Fruit fly (Drosophila melanogaster) whole organism: ENCODE data around the gene CG31678.

Experiments
- CG8478 ChIP-seq: fragments of >200 bp; optimal IDR thresholded peaks from 2 replicates; lab custom pipeline; 2018; ENCODE audit warnings: inconsistent platforms
- Dll ChIP-seq: fragments of >200 bp; optimal IDR thresholded peaks from 2 replicates; lab custom pipeline; 2017
- EcR ChIP-seq, 2 experiments: fragments of >200 bp; optimal IDR thresholded peaks; 2 replicates each; lab custom pipeline; 2017; ENCODE audit warnings: missing biosample characterization in 2 of 2, missing genetic modification characterization in 2 of 2, missing genetic modification reagents in 2 of 2
- pan ChIP-seq: fragments of >200 bp; optimal IDR thresholded peaks from 2 replicates; lab custom pipeline; 2017
- psq ChIP-seq: fragments of >200 bp; optimal IDR thresholded peaks from 2 replicates; lab custom pipeline; 2017
- usp ChIP-seq: fragments of >200 bp; optimal IDR thresholded peaks from 2 replicates; lab custom pipeline; 2017; ENCODE audit warnings: missing biosample characterization, missing genetic modification characterization, mixed read lengths

Gene CG31678

DNA sequence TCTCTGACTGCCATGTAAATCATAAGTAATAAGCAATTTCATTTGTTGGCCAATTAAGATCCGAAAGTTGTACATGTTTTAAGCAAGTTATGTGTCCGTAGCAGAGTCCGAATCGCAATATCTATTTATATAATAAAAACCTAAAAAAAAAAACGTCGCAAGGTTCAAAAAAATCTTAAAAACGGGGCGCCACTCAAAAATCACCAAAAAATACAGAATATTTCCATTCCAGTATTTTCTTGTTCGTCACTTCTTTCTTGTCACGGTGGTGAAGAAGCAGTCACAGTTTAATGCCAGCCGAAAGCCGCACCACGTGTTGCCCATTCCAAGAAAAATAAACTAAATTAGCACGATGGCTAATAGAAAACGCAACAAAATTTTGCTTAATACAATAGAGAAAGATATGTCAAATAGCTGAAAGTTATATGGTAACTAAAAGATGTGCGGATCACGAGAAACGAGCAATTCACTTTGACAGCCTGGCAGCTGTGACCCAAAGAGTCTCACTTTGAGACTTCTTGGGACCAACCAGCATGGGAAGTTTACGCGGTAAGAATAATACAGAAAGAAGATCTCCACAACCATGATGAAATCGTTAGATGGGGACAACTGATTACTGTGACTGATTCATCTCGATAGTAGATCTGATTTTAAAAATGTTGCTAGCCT is 28.4 kb downstream of the CG31678 start:
- no peak for TF ChIP-seq EcR (GFP tag; optimal IDR thresholded peaks at IDR 0.05; lab: Kevin White, UChicago)
- no peak for TF ChIP-seq pan (lab: Kevin White, UChicago)
- no peak for TF ChIP-seq CG8478 (lab: Kevin White, UChicago)

DNA sequence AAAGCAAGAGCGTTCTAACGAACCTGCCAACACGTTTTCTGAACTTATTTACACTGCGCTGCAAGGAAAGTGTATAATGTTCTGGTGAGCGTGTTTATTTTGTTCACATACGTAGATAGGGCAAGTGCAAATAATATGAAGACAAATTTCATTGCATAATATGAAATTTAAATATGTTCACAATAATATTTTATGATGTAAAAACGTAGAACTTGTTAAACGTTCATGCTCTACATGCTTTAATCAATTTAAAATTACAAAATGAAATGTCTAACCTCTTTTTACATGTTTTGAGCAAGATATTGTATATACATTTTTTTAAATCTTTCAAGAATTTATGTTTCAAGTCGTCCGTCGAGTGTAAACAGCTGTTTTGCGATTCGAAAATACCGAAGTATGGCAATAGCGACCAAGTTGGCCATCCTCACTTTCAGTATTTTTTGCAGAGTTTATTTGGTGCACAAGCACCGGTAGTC is 30.3 kb downstream of the CG31678 start, which contains the start of the genes phr6-4 and CG2608:
phr6-4 (minus strand) TSS at position 398 of the 476 bp plus-strand sequence.
CG2608 (plus strand) TSS at position 429 of the 476 bp plus-strand sequence.
- TF ChIP-seq CG8478 (lab: Kevin White, UChicago) (no peak), usp (GFP tag; lab: Kevin White, UChicago) (no peak), psq (no peak), EcR (GFP tag; optimal IDR thresholded peaks at IDR 0.05; lab: Kevin White, UChicago) (no peak), pan (lab: Kevin White, UChicago) (no peak), Dll (no peak)

DNA sequence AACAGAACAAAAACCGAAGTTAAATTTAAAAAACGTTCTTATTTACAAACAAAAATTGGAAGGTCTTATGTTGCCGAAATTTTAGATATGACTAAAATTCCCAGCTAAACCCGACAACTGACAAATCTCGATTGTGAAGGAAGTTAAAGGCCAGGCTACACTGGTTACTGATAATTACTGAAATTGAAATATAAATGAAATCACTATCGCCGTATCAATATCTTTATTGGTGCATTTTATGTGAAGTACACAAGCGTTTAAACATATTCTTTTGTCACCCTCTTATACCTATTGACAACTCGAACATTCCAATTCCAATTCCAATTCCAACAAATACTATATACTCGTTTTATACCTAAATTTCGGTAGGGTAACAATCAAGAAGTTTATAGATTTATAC is 32.6 kb downstream of the CG31678 start, which contains the start of gene CG17470:
CG17470 (minus strand) TSS at position 101 of the 400 bp plus-strand sequence.
- TF ChIP-seq psq (no peak), usp (GFP tag; lab: Kevin White, UChicago) (no peak), CG8478 (lab: Kevin White, UChicago) (no peak), Dll (no peak)

DNA sequence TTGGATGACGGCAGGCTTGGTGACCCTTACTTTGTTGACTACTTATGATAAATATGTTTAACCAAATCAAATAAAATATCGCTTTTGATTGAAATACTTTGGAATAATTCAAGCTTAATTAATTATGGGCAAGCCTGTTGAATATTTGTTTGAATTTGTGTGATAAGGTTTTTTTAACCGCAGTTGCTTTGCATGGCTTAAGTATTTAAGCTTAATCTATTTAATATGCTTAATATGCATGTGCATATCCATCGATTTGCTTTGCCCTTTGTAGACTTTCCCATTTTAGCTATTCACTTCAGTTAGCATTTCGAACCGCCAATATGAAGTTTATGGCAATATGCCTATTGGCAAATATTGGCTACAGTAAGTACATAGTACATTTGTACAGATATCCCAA is 35.1 kb downstream of the CG31678 start, which contains the start of gene Sfp38D:
Sfp38D (plus strand) TSS at position 301 of the 400 bp plus-strand sequence.
- no peak for TF ChIP-seq psq
- no peak for TF ChIP-seq CG8478 (lab: Kevin White, UChicago)
- TF ChIP-seq pan (lab: Kevin White, UChicago): no peak

DNA sequence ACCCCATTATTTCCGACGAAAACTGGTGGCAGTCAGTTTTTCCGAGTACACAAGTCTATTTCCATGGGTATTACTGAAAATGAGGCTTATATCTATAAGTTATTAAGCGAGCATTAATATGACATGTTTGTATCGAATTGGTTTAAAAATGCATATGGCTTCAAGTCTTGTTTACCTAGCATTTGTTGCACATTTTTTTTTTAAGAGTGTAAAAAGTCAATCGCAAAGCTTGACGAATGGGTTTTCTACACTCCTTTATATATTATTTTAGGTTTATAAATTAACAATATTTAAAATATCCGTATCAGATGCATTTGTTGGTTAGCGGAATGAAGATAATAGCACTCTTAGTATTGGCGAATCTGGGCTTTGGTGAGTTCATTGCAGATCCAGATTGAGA is 35.9 kb downstream of the CG31678 start, which contains the start of gene CG31680:
CG31680 (plus strand) TSS at position 301 of the 400 bp plus-strand sequence.
- TF ChIP-seq pan (lab: Kevin White, UChicago): no peak
- no peak for TF ChIP-seq CG8478 (lab: Kevin White, UChicago)
- TF ChIP-seq psq: no peak
- TF ChIP-seq EcR (GFP tag; optimal IDR thresholded peaks at IDR 0.05; lab: Kevin White, UChicago): no peak
- TF ChIP-seq usp (GFP tag; lab: Kevin White, UChicago): no peak
- no peak for TF ChIP-seq Dll

DNA sequence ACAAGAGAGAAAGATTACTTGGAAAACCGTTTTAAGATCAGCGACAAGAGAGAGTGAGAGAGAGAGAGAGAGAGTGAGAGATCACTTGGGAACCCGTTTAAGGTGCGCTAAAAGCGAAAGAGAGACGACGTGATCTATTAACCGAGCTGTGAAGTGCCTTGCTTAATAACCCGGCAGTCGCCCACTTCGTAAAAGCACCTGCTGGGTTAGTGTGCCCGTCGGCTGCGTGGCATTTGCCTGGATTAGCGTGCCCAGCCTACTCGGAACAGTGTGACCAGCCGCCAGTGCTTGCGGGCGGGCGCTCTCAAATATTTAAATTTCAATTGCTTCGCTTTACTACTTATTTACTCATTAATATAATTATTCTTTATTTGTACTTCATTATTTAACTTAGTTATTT is 37.3 kb downstream of the CG31678 start:
- TF ChIP-seq pan (lab: Kevin White, UChicago) (no peak), usp (GFP tag; lab: Kevin White, UChicago) (no peak), EcR (GFP tag; optimal IDR thresholded peaks at IDR 0.05; lab: Kevin White, UChicago) (no peak), psq (no peak), CG8478 (lab: Kevin White, UChicago) (no peak), Dll (no peak)

DNA sequence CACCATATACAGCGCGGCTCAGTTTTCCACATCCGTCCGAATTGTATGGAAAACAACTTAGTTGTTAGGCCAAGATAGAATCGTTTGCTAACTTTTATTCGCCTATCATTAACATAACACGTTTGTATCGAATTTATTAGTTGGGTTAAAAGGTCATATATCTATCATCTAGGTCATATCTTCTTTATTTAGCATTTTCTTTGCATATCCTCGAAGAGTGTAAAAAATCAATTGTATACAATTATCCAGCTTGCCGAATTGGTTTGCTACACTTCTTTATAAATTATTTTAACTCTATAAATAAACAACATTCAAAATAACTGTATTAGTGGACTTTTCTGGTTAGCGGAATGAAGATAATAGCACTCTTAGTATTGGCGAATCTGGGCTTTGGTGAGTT is 41.5 kb downstream of the CG31678 start, which contains the start of gene CG17472:
CG17472 (plus strand) TSS at position 301 of the 400 bp plus-strand sequence.
- no peak for TF ChIP-seq CG8478 (lab: Kevin White, UChicago)
- TF ChIP-seq pan (lab: Kevin White, UChicago): no peak
- no peak for TF ChIP-seq Dll
- no peak for TF ChIP-seq psq
- no peak for TF ChIP-seq EcR (GFP tag; optimal IDR thresholded peaks at IDR 0.05; lab: Kevin White, UChicago)
- no peak for TF ChIP-seq usp (GFP tag; lab: Kevin White, UChicago)

DNA sequence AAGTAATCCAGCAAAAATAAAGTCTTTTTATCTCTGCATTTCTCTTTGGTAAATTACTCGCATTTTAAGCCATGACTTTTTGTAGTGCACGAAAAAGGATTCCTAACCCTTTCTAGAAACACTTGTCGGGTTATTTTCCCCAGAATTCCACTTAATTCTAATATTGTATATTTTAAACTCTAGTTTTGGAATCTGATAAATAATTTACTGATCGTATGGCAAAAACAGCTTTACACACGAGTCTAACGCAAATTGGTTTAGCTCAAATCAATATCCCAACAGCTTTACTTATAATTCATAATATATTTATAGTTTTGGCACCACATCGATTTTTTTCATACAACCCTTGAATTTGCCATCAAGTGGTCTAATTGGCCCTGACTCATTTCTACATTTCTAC is 61.5 kb downstream of the CG31678 start, which contains the start of gene CG15475:
CG15475 (plus strand) TSS at position 301 of the 400 bp plus-strand sequence.
- TF ChIP-seq CG8478 (lab: Kevin White, UChicago): no peak
- no peak for TF ChIP-seq psq
- TF ChIP-seq pan (lab: Kevin White, UChicago): no peak
- no peak for TF ChIP-seq usp (GFP tag; lab: Kevin White, UChicago)
- TF ChIP-seq Dll: no peak
- TF ChIP-seq EcR (GFP tag; optimal IDR thresholded peaks at IDR 0.05; lab: Kevin White, UChicago): no peak
